Fruit fly (Drosophila melanogaster) whole organism, embryonic: ENCODE results near the gene a10.

Experiments used
- Ada2b ChIP-seq: fragments of 200-800 bp; sonication (Bioruptor generic); IDR thresholded peaks from 2 replicates; pipeline ENCODE4 v1.3.6; 2022; ENCODE audit warnings: missing biosample characterization, missing genetic modification characterization
- CG10321 ChIP-seq: fragments of 200-800 bp; sonication (Bioruptor generic); IDR thresholded peaks from 2 replicates; pipeline ENCODE4 v1.3.6; 2022; ENCODE audit warnings: missing biosample characterization, missing genetic modification characterization
- CG11247 ChIP-seq: fragments of 200-800 bp; sonication (Bioruptor generic); IDR thresholded peaks from 2 replicates; pipeline ENCODE4 v1.3.6; 2022; ENCODE audit warnings: missing biosample characterization, missing genetic modification characterization
- CG11398 ChIP-seq: fragments of 200-800 bp; sonication (Bioruptor generic); optimal IDR thresholded peaks from 2 replicates; lab custom pipeline; 2016; ENCODE audit warnings: missing biosample characterization, missing genetic modification characterization
- CG14667 ChIP-seq: fragments of 200-800 bp; sonication (Bioruptor generic); IDR thresholded peaks from 2 replicates; pipeline ENCODE4 v1.3.6; 2022; ENCODE audit warnings: missing biosample characterization, missing genetic modification characterization
- CG16863 ChIP-seq: fragments of 200-800 bp; sonication (Bioruptor generic); optimal IDR thresholded peaks from 3 replicates; lab custom pipeline; 2016; ENCODE audit warnings: missing biosample characterization, missing genetic modification characterization
- CG17361 ChIP-seq: fragments of 200-800 bp; sonication (Bioruptor generic); IDR thresholded peaks from 3 replicates; pipeline ENCODE4 v1.3.6; 2022; ENCODE audit warnings: missing biosample characterization, missing genetic modification characterization
- CG18011 ChIP-seq: fragments of 200-800 bp; sonication (Bioruptor generic); optimal IDR thresholded peaks from 2 replicates; lab custom pipeline; 2017; ENCODE audit warnings: missing biosample characterization, missing genetic modification characterization, mild to moderate bottlenecking, moderate library complexity, missing genotype
- CG18599 ChIP-seq: fragments of 200-800 bp; sonication (Bioruptor generic); optimal IDR thresholded peaks from 3 replicates; lab custom pipeline; 2017; ENCODE audit warnings: missing biosample characterization, missing genetic modification characterization, mild to moderate bottlenecking, moderate library complexity, missing genetic modification reagents
- CG31224 ChIP-seq: fragments of 200-800 bp; sonication (Bioruptor generic); IDR thresholded peaks from 2 replicates; pipeline ENCODE4 v1.3.6; 2022; ENCODE audit warnings: missing biosample characterization, missing genetic modification characterization
- CG34422 ChIP-seq: fragments of 200-800 bp; sonication (Bioruptor generic); IDR thresholded peaks from 3 replicates; pipeline ENCODE4 v1.3.6; 2022; ENCODE audit warnings: missing biosample characterization, missing genetic modification characterization
- CG3838 ChIP-seq: fragments of 200-800 bp; sonication (Bioruptor generic); optimal IDR thresholded peaks from 3 replicates; lab custom pipeline; 2016; ENCODE audit warnings: missing biosample characterization, missing genetic modification characterization
- CG3995 ChIP-seq: fragments of 200-800 bp; sonication (Bioruptor generic); optimal IDR thresholded peaks from 3 replicates; lab custom pipeline; 2016; ENCODE audit warnings: missing biosample characterization, missing genetic modification characterization
- CG4328 ChIP-seq: fragments of 200-800 bp; sonication (Bioruptor generic); optimal IDR thresholded peaks from 3 replicates; lab custom pipeline; 2017; ENCODE audit warnings: missing biosample characterization, missing genetic modification reagents, missing genetic modification characterization
- CG6689 ChIP-seq: fragments of 200-800 bp; sonication (Bioruptor generic); IDR thresholded peaks from 2 replicates; pipeline ENCODE4 v1.3.6; 2022; ENCODE audit warnings: missing biosample characterization, missing genetic modification characterization
- CG8359 ChIP-seq: fragments of 200-800 bp; sonication (Bioruptor generic); optimal IDR thresholded peaks from 2 replicates; lab custom pipeline; 2017; ENCODE audit warnings: missing biosample characterization, mild to moderate bottlenecking, missing genetic modification characterization, borderline replicate concordance
- CG9437 ChIP-seq: fragments of 200-800 bp; sonication (Bioruptor generic); optimal IDR thresholded peaks from 2 replicates; lab custom pipeline; 2018; ENCODE audit warnings: missing biosample characterization, mild to moderate bottlenecking, missing genetic modification characterization
- CG9727 ChIP-seq: fragments of 200-800 bp; sonication (Bioruptor generic); optimal IDR thresholded peaks from 3 replicates; lab custom pipeline; 2017; ENCODE audit warnings: missing biosample characterization, mild to moderate bottlenecking, missing genetic modification characterization
- CG9876 ChIP-seq: fragments of 200-800 bp; sonication (Bioruptor generic); optimal IDR thresholded peaks from 2 replicates; lab custom pipeline; 2016; ENCODE audit warnings: missing biosample characterization, missing genetic modification characterization
- D ChIP-seq, 2 experiments: fragments of 200-800 bp in 1 of 2; fragments of >200 bp in 1 of 2; sonication (Bioruptor generic) in 1 of 2; optimal IDR thresholded peaks; 2 replicates in 1 of 2; 3 replicates in 1 of 2; lab custom pipeline; 2017; ENCODE audit warnings: mild to moderate bottlenecking in 1 of 2, missing biosample characterization in 1 of 2, missing genetic modification characterization in 1 of 2, missing genetic modification reagents in 1 of 2
- D19B ChIP-seq: fragments of 200-800 bp; sonication (Bioruptor generic); optimal IDR thresholded peaks from 2 replicates; lab custom pipeline; 2017; ENCODE audit warnings: missing biosample characterization, mild to moderate bottlenecking, missing genetic modification characterization
- Dbx ChIP-seq: fragments of 200-800 bp; sonication (Bioruptor generic); IDR thresholded peaks from 3 replicates; pipeline ENCODE4 v1.3.6; 2022; ENCODE audit warnings: missing biosample characterization, missing genetic modification characterization
- Deaf1 ChIP-seq: fragments of 200-800 bp; optimal IDR thresholded peaks from 3 replicates; lab custom pipeline; 2019; ENCODE audit warnings: missing biosample characterization, mild to moderate bottlenecking, missing genetic modification characterization, moderate library complexity
- Dip2 ChIP-seq: fragments of 200-800 bp; sonication (Bioruptor generic); IDR thresholded peaks from 2 replicates; pipeline ENCODE4 v1.3.6; 2022; ENCODE audit warnings: missing biosample characterization, missing genetic modification characterization
- Ets97D ChIP-seq: fragments of 200-800 bp; sonication (Bioruptor generic); optimal IDR thresholded peaks from 3 replicates; lab custom pipeline; 2016; ENCODE audit warnings: missing biosample characterization, missing genetic modification characterization
- Hand ChIP-seq: fragments of 200-800 bp; sonication (Bioruptor generic); optimal IDR thresholded peaks from 2 replicates; lab custom pipeline; 2017; ENCODE audit warnings: mild to moderate bottlenecking, missing biosample characterization, missing genetic modification reagents, missing genetic modification characterization
- Hsf ChIP-seq: fragments of 200-800 bp; sonication (Bioruptor generic); optimal IDR thresholded peaks from 3 replicates; lab custom pipeline; 2016; ENCODE audit warnings: missing biosample characterization, missing genetic modification characterization
- Lhr ChIP-seq: fragments of 200-800 bp; sonication (Bioruptor generic); optimal IDR thresholded peaks from 3 replicates; lab custom pipeline; 2017; ENCODE audit warnings: mild to moderate bottlenecking, missing biosample characterization, missing genetic modification reagents, missing genetic modification characterization
- Lpt ChIP-seq: fragments of >200 bp; optimal IDR thresholded peaks from 2 replicates; lab custom pipeline; 2018; ENCODE audit warnings: missing biosample characterization, missing genetic modification characterization
- NC2β ChIP-seq: fragments of 200-800 bp; sonication (Bioruptor generic); optimal IDR thresholded peaks from 2 replicates; lab custom pipeline; 2016; ENCODE audit warnings: missing biosample characterization, missing genetic modification characterization
- NFAT ChIP-seq: fragments of 200-800 bp; sonication (Bioruptor generic); IDR thresholded peaks from 2 replicates; pipeline ENCODE4 v1.3.6; 2022; ENCODE audit warnings: missing biosample characterization, missing genetic modification characterization
- Nf-YA ChIP-seq: fragments of 200-800 bp; sonication (Bioruptor generic); IDR thresholded peaks from 2 replicates; pipeline ENCODE4 v1.3.6; 2022; ENCODE audit warnings: missing biosample characterization, missing genetic modification characterization
- Side ChIP-seq: fragments of 200-800 bp; sonication (Bioruptor generic); optimal IDR thresholded peaks from 2 replicates; lab custom pipeline; 2016; ENCODE audit warnings: missing biosample characterization, missing genetic modification characterization
- Usf ChIP-seq: fragments of 200-800 bp; sonication (Bioruptor generic); optimal IDR thresholded peaks from 2 replicates; lab custom pipeline; 2017; ENCODE audit warnings: missing genotype, missing biosample characterization, missing genetic modification characterization
- bbx ChIP-seq: fragments of 200-800 bp; sonication (Bioruptor generic); IDR thresholded peaks from 2 replicates; pipeline ENCODE4 v1.3.6; 2022; ENCODE audit warnings: missing biosample characterization, missing genetic modification characterization; ENCODE audit not compliant: partially characterized antibody
- cas ChIP-seq: fragments of 200-800 bp; sonication (Bioruptor generic); IDR thresholded peaks from 2 replicates; pipeline ENCODE4 v1.3.6; 2022; ENCODE audit warnings: missing biosample characterization, missing genetic modification characterization
- chif ChIP-seq, 2 experiments: fragments of 200-800 bp; sonication (Bioruptor generic); optimal IDR thresholded peaks; 3 replicates each; lab custom pipeline; 2016; ENCODE audit warnings: missing biosample characterization in 2 of 2, missing genetic modification characterization in 2 of 2
- chinmo ChIP-seq: fragments of 200-800 bp; sonication (Bioruptor generic); IDR thresholded peaks from 4 replicates; pipeline ENCODE4 v1.3.6; 2022; ENCODE audit warnings: missing biosample characterization, missing genetic modification characterization; ENCODE audit not compliant: partially characterized antibody
- ci ChIP-seq: fragments of 200-800 bp; sonication (Bioruptor generic); IDR thresholded peaks from 3 replicates; pipeline ENCODE4 v1.3.6; 2022; ENCODE audit warnings: missing biosample characterization, missing genetic modification characterization
- fd3F ChIP-seq: fragments of 200-800 bp; sonication (Bioruptor generic); optimal IDR thresholded peaks from 2 replicates; lab custom pipeline; 2018; ENCODE audit warnings: missing biosample characterization, mild to moderate bottlenecking, missing genetic modification characterization, moderate library complexity
- gcm2 ChIP-seq: fragments of 200-800 bp; sonication (Bioruptor generic); optimal IDR thresholded peaks from 2 replicates; lab custom pipeline; 2016; ENCODE audit warnings: missing biosample characterization, missing genetic modification characterization
- gem ChIP-seq: fragments of 200-800 bp; sonication (Bioruptor generic); optimal IDR thresholded peaks from 2 replicates; lab custom pipeline; 2019; ENCODE audit warnings: missing biosample characterization, mild to moderate bottlenecking, missing genetic modification characterization, moderate library complexity
- h ChIP-seq: fragments of >200 bp; optimal IDR thresholded peaks from 2 replicates; lab custom pipeline; 2017
- hb ChIP-seq: fragments of 200-800 bp; sonication (Bioruptor generic); IDR thresholded peaks from 3 replicates; pipeline ENCODE4 v1.3.6; 2022; ENCODE audit warnings: missing biosample characterization, missing genetic modification characterization; ENCODE audit not compliant: partially characterized antibody
- insv ChIP-seq, 2 experiments: fragments of 200-800 bp; sonication (Bioruptor generic); optimal IDR thresholded peaks; 3 replicates each; lab custom pipeline; 2016 to 2018; ENCODE audit warnings: missing biosample characterization in 2 of 2, missing genetic modification characterization in 2 of 2
- nau ChIP-seq: fragments of 200-800 bp; sonication (Bioruptor generic); optimal IDR thresholded peaks from 3 replicates; lab custom pipeline; 2017; ENCODE audit warnings: missing biosample characterization, mild to moderate bottlenecking, missing genetic modification characterization, missing genetic modification reagents
- pzg ChIP-seq: fragments of 200-800 bp; sonication (Bioruptor generic); optimal IDR thresholded peaks from 3 replicates; lab custom pipeline; 2018; ENCODE audit warnings: missing biosample characterization, mild to moderate bottlenecking, missing genetic modification characterization, moderate library complexity
- ranshi ChIP-seq: fragments of 200-800 bp; sonication (Bioruptor generic); IDR thresholded peaks from 2 replicates; pipeline ENCODE4 v1.3.6; 2022; ENCODE audit warnings: missing biosample characterization, missing genetic modification characterization
- tll ChIP-seq, 2 experiments: fragments of 200-800 bp in 1 of 2; fragments of >200 bp in 1 of 2; sonication (Bioruptor generic) in 1 of 2; optimal IDR thresholded peaks; 2 replicates each; lab custom pipeline; 2017 to 2019; ENCODE audit warnings: missing biosample characterization in 2 of 2, missing genetic modification characterization in 2 of 2, mild to moderate bottlenecking in 1 of 2, moderate library complexity in 1 of 2
- tup ChIP-seq: fragments of 200-800 bp; sonication (Bioruptor generic); optimal IDR thresholded peaks from 2 replicates; lab custom pipeline; 2016; ENCODE audit warnings: missing biosample characterization, mild to moderate bottlenecking, missing genetic modification characterization, moderate library complexity
- unc-4 ChIP-seq: fragments of 200-800 bp; sonication (Bioruptor generic); IDR thresholded peaks from 2 replicates; pipeline ENCODE4 v1.3.6; 2022; ENCODE audit warnings: missing biosample characterization, missing genetic modification characterization; ENCODE audit not compliant: partially characterized antibody
- z ChIP-seq: fragments of 200-800 bp; sonication (Bioruptor generic); IDR thresholded peaks from 3 replicates; pipeline ENCODE4 v1.3.6; 2022; ENCODE audit warnings: missing biosample characterization, missing genetic modification characterization

The a10 gene

dm6 chr3L:16989169-16989568, 34.4 kb downstream of the a10 start (continued):
- TF ChIP-seq Deaf1 (tag; lab: Kevin White, UChicago) (peak; percentile 32), CG9876 (no peak), Side (GFP tag; lab: Kevin White, UChicago) (no peak), CG9727 (GFP tag; lab: Kevin White, UChicago) (peak; percentile 39), unc-4 (GFP tag; lab: Robert Waterston, UW) (no peak), tup (GFP tag; lab: Kevin White, UChicago) (no peak), CG18011 (no peak), CG17361 (GFP tag; lab: Robert Waterston, UW) (no peak), Dip2 (no peak), tll (GFP tag; optimal IDR thresholded peaks at IDR 0.05; lab: Kevin White, UChicago) (no peak), CG8359 (GFP tag; lab: Kevin White, UChicago) (no peak), NFAT (GFP tag; lab: Robert Waterston, UW) (no peak), bbx (GFP tag; lab: Robert Waterston, UW) (no peak), Usf (GFP tag; lab: Kevin White, UChicago) (no peak), cas (GFP tag; lab: Robert Waterston, UW) (no peak), Ets97D (GFP tag; lab: Kevin White, UChicago) (no peak), ranshi (no peak), Dbx (no peak), pzg (GFP tag; lab: Kevin White, UChicago) (no peak), CG4328 (GFP tag; lab: Kevin White, UChicago) (no peak), CG16863 (GFP tag; lab: Kevin White, UChicago) (no peak), CG10321 (GFP tag; lab: Robert Waterston, UW) (no peak), ci (GFP tag; lab: Robert Waterston, UW) (no peak), chinmo (GFP tag; lab: Robert Waterston, UW) (no peak), CG9437 (GFP tag; lab: Kevin White, UChicago) (peak; percentile 60), nau (GFP tag; lab: Kevin White, UChicago) (no peak), h (no peak), gcm2 (GFP tag; lab: Kevin White, UChicago) (no peak), fd3F (GFP tag; lab: Kevin White, UChicago) (no peak), Ada2b (GFP tag; lab: Robert Waterston, UW) (no peak), CG11398 (GFP tag; lab: Kevin White, UChicago) (no peak), CG11247 (GFP tag; lab: Robert Waterston, UW) (no peak), Hsf (GFP tag; lab: Kevin White, UChicago) (peak; percentile 15), chif (GFP tag; optimal IDR thresholded peaks at IDR 0.05; lab: Kevin White, UChicago) (no peak), Lpt (no peak), CG14667 (GFP tag; lab: Robert Waterston, UW) (no peak), CG31224 (GFP tag; lab: Robert Waterston, UW) (no peak), D19B (GFP tag; lab: Kevin White, UChicago) (no peak), CG6689 (GFP tag; lab: Robert Waterston, UW) (no peak), NC2β (GFP tag; lab: Kevin White, UChicago) (no peak), gem (tag; lab: Kevin White, UChicago) (no peak), hb (GFP tag; lab: Robert Waterston, UW) (no peak), D (optimal IDR thresholded peaks at IDR 0.05; lab: Kevin White, UChicago) (no peak), D (GFP tag; optimal IDR thresholded peaks at IDR 0.05; lab: Kevin White, UChicago) (no peak), CG34422 (GFP tag; lab: Robert Waterston, UW) (no peak), CG3838 (GFP tag; lab: Kevin White, UChicago) (no peak), CG18599 (peak; percentile 19), insv (GFP tag; optimal IDR thresholded peaks at IDR 0.05; lab: Kevin White, UChicago) (no peak), Lhr (GFP tag; lab: Kevin White, UChicago) (no peak), Hand (GFP tag; lab: Kevin White, UChicago) (no peak), Nf-YA (no peak), z (no peak), CG3995 (no peak)
